Fruit fly (Drosophila melanogaster): Measurements from ENCODE around the gene viaf.

viaf gene

dm6 chr3L:12037449-12038163 is 44.6 kb upstream of the viaf start (continued):
- TF ChIP-seq sr (GFP tag; IDR thresholded peaks at IDR 0.05), result peak; percentile 81; the same call in 2 of the 3 replicates
- 0 out of 2 replicates have a peak, but pooled peaks have one; percentile 33 for TF ChIP-seq Awh (GFP tag; IDR thresholded peaks at IDR 0.05)
- TF ChIP-seq Camta (GFP tag; optimal IDR thresholded peaks at IDR 0.05), result peak; percentile 16
- TF ChIP-seq CG7556 (GFP tag; optimal IDR thresholded peaks at IDR 0.05), result no peak
- TF ChIP-seq Usf (GFP tag; optimal IDR thresholded peaks at IDR 0.05), result peak; percentile 12
- TF ChIP-seq CG10979 (tag; optimal IDR thresholded peaks at IDR 0.05), result peak; percentile 89
- peak; percentile 1 for TF ChIP-seq CG12942 (GFP tag; optimal IDR thresholded peaks at IDR 0.05)
- TF ChIP-seq ato (GFP tag; IDR thresholded peaks at IDR 0.05; ENCODE audit: partially characterized antibody), result no peak
- TF ChIP-seq H2.0 (GFP tag; IDR thresholded peaks at IDR 0.05), result 0 out of 2 replicates have a peak, but pooled peaks have one; percentile 27
- TF ChIP-seq CG9876 (GFP tag; optimal IDR thresholded peaks at IDR 0.05), result no peak
- TF ChIP-seq Hand (GFP tag; optimal IDR thresholded peaks at IDR 0.05), result no peak
- TF ChIP-seq ATbp (GFP tag; optimal IDR thresholded peaks at IDR 0.05), result peak; percentile 31
- no peak for TF ChIP-seq CG3995 (GFP tag; optimal IDR thresholded peaks at IDR 0.05)
- TF ChIP-seq Scr (GFP tag; IDR thresholded peaks at IDR 0.05; ENCODE audit: partially characterized antibody), result no peak
- peak; percentile 16 for TF ChIP-seq CG10654 (GFP tag; optimal IDR thresholded peaks at IDR 0.05)
- TF ChIP-seq Adf1 (GFP tag; IDR thresholded peaks at IDR 0.05), result no peak
- TF ChIP-seq CG1529 (GFP tag; optimal IDR thresholded peaks at IDR 0.05), result peak; percentile 12
- no peak for TF ChIP-seq kay (GFP tag; optimal IDR thresholded peaks at IDR 0.05)
- TF ChIP-seq CG9817 (tag; optimal IDR thresholded peaks at IDR 0.05), result no peak
- TF ChIP-seq D19B (GFP tag; optimal IDR thresholded peaks at IDR 0.05), result no peak
- TF ChIP-seq CG18764 (GFP tag; optimal IDR thresholded peaks at IDR 0.05), result peak; percentile 28
- TF ChIP-seq fd102C (GFP tag; optimal IDR thresholded peaks at IDR 0.05), result no peak
- TF ChIP-seq jing (GFP tag; optimal IDR thresholded peaks at IDR 0.05), result no peak
- no peak for TF ChIP-seq crc (GFP tag; optimal IDR thresholded peaks at IDR 0.05)
- TF ChIP-seq CG32767 (GFP tag; IDR thresholded peaks at IDR 0.05), result peak; percentile 21; the same call in 1 of the 2 replicates
- TF ChIP-seq ftz-f1 (GFP tag; optimal IDR thresholded peaks at IDR 0.05), result no peak
- no peak for TF ChIP-seq maf-S (GFP tag; optimal IDR thresholded peaks at IDR 0.05)
- TF ChIP-seq sisA (GFP tag; IDR thresholded peaks at IDR 0.05), result peak; percentile 54; the same call in 1 of the 2 replicates
- TF ChIP-seq Sin3A (optimal IDR thresholded peaks at IDR 0.05), result no peak
- TF ChIP-seq HmgZ (tag; optimal IDR thresholded peaks at IDR 0.05), result no peak
- TF ChIP-seq CG42726 (GFP tag; IDR thresholded peaks at IDR 0.05; ENCODE audit: partially characterized antibody), result no peak
- TF ChIP-seq CG5953 (GFP tag; IDR thresholded peaks at IDR 0.05), result no peak
- peak; percentile 11 for TF ChIP-seq Atf3 (GFP tag; optimal IDR thresholded peaks at IDR 0.05)
- peak; percentile 30 for TF ChIP-seq tx (GFP tag; optimal IDR thresholded peaks at IDR 0.05)
- peak; percentile 49 for TF ChIP-seq onecut (GFP tag; IDR thresholded peaks at IDR 0.05)
- peak; percentile 66 for TF ChIP-seq CG18599 (GFP tag; optimal IDR thresholded peaks at IDR 0.05)
- peak; percentile 38; the same call in 1 of the 2 replicates for TF ChIP-seq CG4730 (GFP tag; IDR thresholded peaks at IDR 0.05)
- no peak for TF ChIP-seq Gsc (GFP tag; IDR thresholded peaks at IDR 0.05)
- TF ChIP-seq Atf-2 (GFP tag; optimal IDR thresholded peaks at IDR 0.05), result peak; percentile 22
- TF ChIP-seq Sry-δ (GFP tag; optimal IDR thresholded peaks at IDR 0.05), result peak; percentile 41
- TF ChIP-seq CG1233 (GFP tag; optimal IDR thresholded peaks at IDR 0.05), result no peak
- TF ChIP-seq ttk (GFP tag; IDR thresholded peaks at IDR 0.05), result peak; percentile 31
- TF ChIP-seq CG2116 (GFP tag; optimal IDR thresholded peaks at IDR 0.05), result no peak
- 0 out of 2 replicates have a peak, but pooled peaks have one; percentile 35 for TF ChIP-seq ap (GFP tag; IDR thresholded peaks at IDR 0.05)
- TF ChIP-seq Eip74EF (GFP tag; optimal IDR thresholded peaks at IDR 0.05), result no peak
- 0 out of 2 replicates have a peak, but pooled peaks have one; percentile 35 for TF ChIP-seq sens-2 (GFP tag; IDR thresholded peaks at IDR 0.05)
- TF ChIP-seq tin (GFP tag; optimal IDR thresholded peaks at IDR 0.05), result peak; percentile 74
- peak; percentile 39 for TF ChIP-seq Asciz (GFP tag; optimal IDR thresholded peaks at IDR 0.05)
- TF ChIP-seq CG11695 (GFP tag; IDR thresholded peaks at IDR 0.05), result peak; percentile 66
- peak; percentile 30 for TF ChIP-seq ems (GFP tag; optimal IDR thresholded peaks at IDR 0.05)

Measured in whole organism, embryonic.